Worm (Caenorhabditis elegans): ENCODE data around the gene F34D10.3.

DNA sequence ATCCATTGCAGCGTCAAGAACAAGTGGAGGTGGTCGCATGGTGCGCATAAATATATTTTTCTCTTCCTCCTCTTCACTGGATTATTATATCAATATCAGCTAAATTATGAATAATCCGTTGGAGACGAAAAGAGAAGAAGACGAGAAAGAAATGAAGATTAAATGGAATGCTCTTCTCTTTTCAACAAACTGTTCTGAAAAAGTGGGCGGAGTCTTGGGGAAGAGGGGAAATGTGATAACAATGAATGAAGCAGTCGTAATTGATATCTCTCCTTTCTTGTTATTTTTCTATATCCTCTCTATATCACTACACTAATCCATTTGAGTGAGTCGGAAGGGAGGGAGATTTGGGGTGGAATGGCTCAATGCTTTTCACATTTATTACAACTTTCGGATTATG, 25.3 kb downstream of the F34D10.3 start, which contains the start of gene arcp-1:
- TF ChIP-seq dao-5 (tag; optimal IDR thresholded peaks at IDR 0.05) (no peak), him-1 (tag; optimal IDR thresholded peaks at IDR 0.05) (no peak), W03F9.2 (tag; optimal IDR thresholded peaks at IDR 0.05) (no peak)

All from whole organism, L4/young adult.